Worm (Caenorhabditis elegans): ENCODE measurements around the gene col-163.
"Not testable (repeated sequence)": the region's sequence is repeated elsewhere in the genome, so short reads cannot be mapped to it uniquely, and the experiment has no call there.

The col-163 gene

ce11 chrV:20558270-20558669 is 41.6 kb upstream of the col-163 start, which contains the start of gene abf-4:
abf-4 (minus strand) TSS chrV:20558370.
- TF ChIP-seq mab-5 (tag; optimal IDR thresholded peaks at IDR 0.05) (no peak), nhr-28 (tag; optimal IDR thresholded peaks at IDR 0.05) (no peak), nhr-12 (tag; optimal IDR thresholded peaks at IDR 0.05) (no peak), mep-1 (tag; optimal IDR thresholded peaks at IDR 0.05) (no peak), lsy-2 (tag; optimal IDR thresholded peaks at IDR 0.05) (no peak), pha-4 (tag; optimal IDR thresholded peaks at IDR 0.05) (no peak), unc-39 (tag; optimal IDR thresholded peaks at IDR 0.05) (no peak), nhr-76 (tag; optimal IDR thresholded peaks at IDR 0.05) (no peak)

ce11 chrV:20561795-20562194 is 38.1 kb upstream of the col-163 start, which contains the start of gene F26F2.1:
F26F2.1 (minus strand) TSS chrV:20561895.
- TF ChIP-seq sptf-1 (tag; optimal IDR thresholded peaks at IDR 0.05): no peak
- TF ChIP-seq ztf-11 (tag; optimal IDR thresholded peaks at IDR 0.05): no peak
- TF ChIP-seq nhr-76 (tag; optimal IDR thresholded peaks at IDR 0.05): no peak
- TF ChIP-seq mep-1 (tag; optimal IDR thresholded peaks at IDR 0.05): no peak
- TF ChIP-seq M03D4.4 (tag; optimal IDR thresholded peaks at IDR 0.05): no peak

DNA sequence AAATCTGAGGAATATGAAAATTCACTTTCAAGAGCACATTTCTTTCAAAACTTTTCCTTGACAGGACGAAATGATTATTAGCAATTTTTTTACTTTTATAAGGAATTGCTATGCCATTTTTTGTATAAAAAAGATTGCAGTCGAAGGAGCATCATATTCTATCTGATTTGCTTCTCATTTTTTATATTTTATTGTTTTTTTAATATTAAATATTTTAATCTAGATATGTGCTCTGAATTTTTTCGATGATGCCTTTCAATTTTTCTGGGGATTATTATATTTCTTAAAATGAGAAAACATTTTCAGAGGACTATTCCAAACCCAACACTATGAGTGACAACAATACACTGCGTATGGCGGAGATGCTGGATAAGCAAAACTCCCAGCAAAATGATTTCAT is 35.8 kb upstream of the col-163 start, which contains the start of gene F26F2.13:
TSS of gene F26F2.13 (plus strand) at position 301 of the 400 bp plus-strand sequence.
- TF ChIP-seq ceh-83 (GFP tag; optimal IDR thresholded peaks at IDR 0.05); unc-120 (tag; optimal IDR thresholded peaks at IDR 0.05; ENCODE audit: poor library complexity, severe bottlenecking); sptf-1 (tag; optimal IDR thresholded peaks at IDR 0.05): not testable (repeated sequence)

ce11 chrV:20566454-20566853 is 33.4 kb upstream of the col-163 start, which contains the start of gene F26F2.3:
F26F2.3 (minus strand) TSS chrV:20566554.
- no peak for TF ChIP-seq mab-5 (tag; optimal IDR thresholded peaks at IDR 0.05)
- TF ChIP-seq elt-3 (tag; optimal IDR thresholded peaks at IDR 0.05): no peak
- TF ChIP-seq lin-32 (GFP tag; optimal IDR thresholded peaks at IDR 0.05): no peak
- TF ChIP-seq drap-1 (GFP tag; optimal IDR thresholded peaks at IDR 0.05): no peak
- no peak for TF ChIP-seq unc-120 (tag; optimal IDR thresholded peaks at IDR 0.05; ENCODE audit: poor library complexity, severe bottlenecking)
- TF ChIP-seq nhr-28 (tag; optimal IDR thresholded peaks at IDR 0.05): no peak
- no peak for TF ChIP-seq nhr-76 (tag; optimal IDR thresholded peaks at IDR 0.05)
- TF ChIP-seq lsy-2 (tag; optimal IDR thresholded peaks at IDR 0.05): no peak

DNA sequence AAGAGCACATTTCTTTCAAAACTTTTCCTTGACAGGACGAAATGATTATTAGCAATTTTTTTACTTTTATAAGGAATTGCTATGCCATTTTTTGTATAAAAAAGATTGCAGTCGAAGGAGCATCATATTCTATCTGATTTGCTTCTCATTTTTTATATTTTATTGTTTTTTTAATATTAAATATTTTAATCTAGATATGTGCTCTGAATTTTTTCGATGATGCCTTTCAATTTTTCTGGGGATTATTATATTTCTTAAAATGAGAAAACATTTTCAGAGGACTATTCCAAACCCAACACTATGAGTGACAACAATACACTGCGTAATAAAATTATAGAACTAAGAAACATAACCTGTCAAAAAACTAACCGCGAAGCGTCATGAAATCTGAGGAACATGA is 30.9 kb upstream of the col-163 start, which contains the start of gene F26F2.4:
TSS of gene F26F2.4 (plus strand) at position 301 of the 400 bp plus-strand sequence.
- TF ChIP-seq elt-3, blmp-1, lsy-2 (tag; optimal IDR thresholded peaks at IDR 0.05): not testable (repeated sequence)

DNA sequence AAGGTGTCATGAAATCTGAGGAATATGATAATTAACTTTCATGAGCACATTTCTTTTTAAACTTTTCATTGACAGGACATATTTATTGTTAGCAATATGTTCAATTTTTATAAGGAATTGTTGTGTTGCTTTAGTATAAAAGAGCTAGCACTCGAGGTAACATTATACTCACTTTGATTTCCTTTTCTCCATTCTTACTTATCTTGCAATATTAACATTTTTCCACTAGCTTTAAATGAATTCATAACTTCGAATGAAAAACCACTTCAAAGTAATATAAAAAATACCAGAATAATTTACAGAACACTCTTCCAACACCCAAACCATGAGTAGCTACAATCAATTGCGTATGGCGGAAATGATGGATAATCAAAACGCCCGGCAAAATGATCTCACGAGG is 26.5 kb upstream of the col-163 start, which contains the start of gene F26F2.5:
TSS of gene F26F2.5 (plus strand) at position 301 of the 400 bp plus-strand sequence.
- TF ChIP-seq drap-1 (GFP tag; optimal IDR thresholded peaks at IDR 0.05) (no peak), ceh-83 (GFP tag; optimal IDR thresholded peaks at IDR 0.05) (no peak), zip-8 (tag; optimal IDR thresholded peaks at IDR 0.05) (no peak), lin-13 (tag; optimal IDR thresholded peaks at IDR 0.05) (no peak), blmp-1 (tag; optimal IDR thresholded peaks at IDR 0.05) (no peak)

DNA sequence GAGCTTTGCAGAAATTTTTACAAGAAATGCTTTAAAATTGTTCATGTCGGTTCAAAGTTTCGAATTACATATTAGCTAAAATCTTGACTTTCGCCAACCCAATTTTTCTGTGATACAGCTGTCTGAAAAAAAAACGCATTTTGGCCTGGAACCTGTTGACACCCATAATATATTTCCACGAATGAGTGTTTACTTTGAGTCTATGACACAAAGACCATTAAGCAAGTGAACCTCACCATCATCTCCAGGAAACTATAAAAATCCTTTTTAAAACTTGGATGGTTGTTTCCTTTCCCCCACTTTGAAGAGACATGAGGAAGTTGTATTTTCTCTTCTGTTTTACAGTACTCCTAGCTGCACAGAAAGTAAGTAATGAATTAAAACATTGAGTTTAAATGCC is 25.6 kb upstream of the col-163 start, which contains the start of gene clec-263:
TSS of gene clec-263 (plus strand) at position 301 of the 400 bp plus-strand sequence.
- TF ChIP-seq ces-1 (GFP tag; optimal IDR thresholded peaks at IDR 0.05) (no peak), lsy-2 (tag; optimal IDR thresholded peaks at IDR 0.05) (no peak), flh-1 (GFP tag; optimal IDR thresholded peaks at IDR 0.05) (no peak), elt-1 (tag; optimal IDR thresholded peaks at IDR 0.05; ENCODE audit: borderline replicate concordance, insufficient read depth) (no peak), hlh-1 (tag; optimal IDR thresholded peaks at IDR 0.05) (no peak), nhr-28 (tag; optimal IDR thresholded peaks at IDR 0.05) (no peak), drap-1 (GFP tag; optimal IDR thresholded peaks at IDR 0.05) (no peak), ceh-39 (tag; optimal IDR thresholded peaks at IDR 0.05) (no peak), unc-62 (GFP tag; optimal IDR thresholded peaks at IDR 0.05) (no peak)

DNA sequence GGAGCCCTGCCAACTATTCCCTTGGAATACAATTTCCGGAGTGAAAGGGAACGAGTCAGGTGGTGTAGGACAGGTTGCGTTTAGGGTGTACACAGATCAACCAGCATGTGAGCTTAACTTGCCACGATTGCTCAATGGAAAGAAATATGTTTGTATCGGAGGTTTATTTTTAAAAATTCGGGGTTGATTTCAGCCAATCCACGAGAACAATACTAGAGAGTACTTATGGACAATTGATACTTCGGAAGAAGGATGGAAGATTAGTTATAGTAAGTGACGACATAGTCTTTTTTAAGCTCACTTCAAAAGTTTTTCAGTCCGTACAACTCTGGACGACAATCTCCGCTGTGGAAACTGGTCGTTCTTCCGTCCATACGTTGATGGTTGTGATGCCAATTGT is 25.0 kb upstream of the col-163 start:
- no peak for TF ChIP-seq nhr-76 (tag; optimal IDR thresholded peaks at IDR 0.05)
- no peak for TF ChIP-seq ceh-83 (GFP tag; optimal IDR thresholded peaks at IDR 0.05)
- TF ChIP-seq sem-2 (GFP tag; optimal IDR thresholded peaks at IDR 0.05): no peak

All from whole organism, mixed stage, embryonic.